Worm (Caenorhabditis elegans) whole organism, L2 larva: ENCODE measurements around the gene fbxa-224.
A peak's percentile ranks its signal among the peaks of the same experiment; 100 is the strongest.

Experiments used
- C34F6.9 ChIP-seq: fragments of 150-350 bp; optimal IDR thresholded peaks from 2 replicates; lab custom pipeline; 2014; ENCODE audit warnings: missing biosample characterization, missing genetic modification characterization
- F13H6.1 ChIP-seq: sonication (generic microtip); optimal IDR thresholded peaks from 2 replicates; lab custom pipeline; 2016; ENCODE audit warnings: missing genetic modification characterization, missing compliant biosample characterization
- R02D3.7 ChIP-seq: fragments of 150-350 bp; optimal IDR thresholded peaks from 2 replicates; lab custom pipeline; 2014; ENCODE audit warnings: missing biosample characterization, missing genetic modification characterization
- ZK546.5 ChIP-seq: sonication (generic microtip); optimal IDR thresholded peaks from 2 replicates; lab custom pipeline; 2017; ENCODE audit warnings: missing biosample characterization, missing genetic modification characterization
- aly-2 ChIP-seq: fragments of 150-350 bp; optimal IDR thresholded peaks from 2 replicates; lab custom pipeline; 2014; ENCODE audit warnings: missing biosample characterization, missing genetic modification characterization
- ama-1 ChIP-seq: fragments of 150-350 bp; optimal IDR thresholded peaks from 2 replicates; lab custom pipeline; 2018; ENCODE audit warnings: inconsistent platforms
- ceh-82 ChIP-seq: fragments of 150-350 bp; optimal IDR thresholded peaks from 2 replicates; lab custom pipeline; 2014; ENCODE audit warnings: missing biosample characterization, missing genetic modification characterization
- crh-2 ChIP-seq: sonication (generic microtip); optimal IDR thresholded peaks from 2 replicates; lab custom pipeline; 2017; ENCODE audit warnings: missing biosample characterization, missing genetic modification characterization
- dmd-4 ChIP-seq: sonication (generic microtip); optimal IDR thresholded peaks from 2 replicates; lab custom pipeline; 2017; ENCODE audit warnings: missing biosample characterization, missing genetic modification characterization
- egl-27 ChIP-seq: sonication (generic microtip); optimal IDR thresholded peaks from 3 replicates; lab custom pipeline; 2017; ENCODE audit warnings: missing biosample characterization, missing genetic modification reagents, missing genetic modification characterization
- elt-1 ChIP-seq: fragments of 150-350 bp; optimal IDR thresholded peaks from 2 replicates; lab custom pipeline; 2014; ENCODE audit warnings: missing biosample characterization, missing genetic modification characterization
- elt-3 ChIP-seq: sonication (generic microtip); optimal IDR thresholded peaks from 2 replicates; lab custom pipeline; 2017; ENCODE audit warnings: missing biosample characterization, missing genetic modification characterization
- fos-1 ChIP-seq: fragments of 150-350 bp; optimal IDR thresholded peaks from 2 replicates; lab custom pipeline; 2014; ENCODE audit warnings: missing biosample characterization, missing genetic modification characterization
- gmeb-1 ChIP-seq: fragments of 150-350 bp; optimal IDR thresholded peaks from 2 replicates; lab custom pipeline; 2014; ENCODE audit warnings: missing biosample characterization, missing genetic modification characterization
- lin-11 ChIP-seq: fragments of 150-350 bp; sonication (generic microtip); optimal IDR thresholded peaks from 2 replicates; lab custom pipeline; 2014; ENCODE audit warnings: missing biosample characterization, missing genetic modification characterization, inconsistent platforms, mixed read lengths
- lin-39 ChIP-seq: fragments of 150-350 bp; optimal IDR thresholded peaks from 2 replicates; lab custom pipeline; 2014; ENCODE audit warnings: missing biosample characterization, missing genetic modification reagents, missing genetic modification characterization
- lsy-2 ChIP-seq, 2 experiments: fragments of 150-350 bp in 1 of 2; sonication (generic microtip) in 1 of 2; optimal IDR thresholded peaks; 2 replicates each; lab custom pipeline; 2014 to 2017; ENCODE audit warnings: missing biosample characterization in 2 of 2, missing genetic modification characterization in 2 of 2
- mab-5 ChIP-seq: fragments of 150-350 bp; optimal IDR thresholded peaks from 2 replicates; lab custom pipeline; 2014; ENCODE audit warnings: missing biosample characterization, missing genetic modification characterization
- mbf-1 ChIP-seq: sonication (generic microtip); optimal IDR thresholded peaks from 2 replicates; lab custom pipeline; 2017; ENCODE audit warnings: missing biosample characterization, missing genetic modification characterization
- mdl-1 ChIP-seq, 2 experiments: fragments of 150-350 bp in 1 of 2; sonication (generic microtip) in 1 of 2; optimal IDR thresholded peaks; 2 replicates each; lab custom pipeline; 2017; ENCODE audit warnings: missing biosample characterization in 2 of 2, missing genetic modification characterization in 2 of 2
- nhr-10 ChIP-seq: sonication (generic microtip); optimal IDR thresholded peaks from 2 replicates; lab custom pipeline; 2017; ENCODE audit warnings: missing biosample characterization, missing genetic modification characterization
- nhr-11 ChIP-seq: fragments of 150-350 bp; optimal IDR thresholded peaks from 2 replicates; lab custom pipeline; 2014; ENCODE audit warnings: missing biosample characterization, missing genetic modification characterization
- nhr-12 ChIP-seq: fragments of 150-350 bp; optimal IDR thresholded peaks from 2 replicates; lab custom pipeline; 2014; ENCODE audit warnings: missing biosample characterization, missing genetic modification characterization
- nhr-21 ChIP-seq: fragments of 150-350 bp; optimal IDR thresholded peaks from 2 replicates; lab custom pipeline; 2014; ENCODE audit warnings: missing biosample characterization, missing genetic modification characterization
- nhr-23 ChIP-seq: fragments of 150-350 bp; optimal IDR thresholded peaks from 2 replicates; lab custom pipeline; 2014; ENCODE audit warnings: missing biosample characterization, missing genetic modification reagents, missing genetic modification characterization
- nhr-237 ChIP-seq: fragments of 150-350 bp; optimal IDR thresholded peaks from 2 replicates; lab custom pipeline; 2014; ENCODE audit warnings: missing biosample characterization, missing genetic modification characterization
- nhr-25 ChIP-seq: fragments of 150-350 bp; sonication (generic microtip); optimal IDR thresholded peaks from 3 replicates; lab custom pipeline; 2014; ENCODE audit warnings: missing biosample characterization, missing genetic modification characterization
- nhr-6 ChIP-seq: fragments of 150-350 bp; optimal IDR thresholded peaks from 2 replicates; lab custom pipeline; 2014; ENCODE audit warnings: missing biosample characterization, missing genetic modification characterization
- nhr-77 ChIP-seq: fragments of 150-350 bp; optimal IDR thresholded peaks from 2 replicates; lab custom pipeline; 2014; ENCODE audit warnings: missing biosample characterization, missing genetic modification characterization
- peb-1 ChIP-seq: fragments of 150-350 bp; optimal IDR thresholded peaks from 2 replicates; lab custom pipeline; 2014; ENCODE audit warnings: missing biosample characterization, missing genetic modification characterization
- sem-4 ChIP-seq: fragments of 150-350 bp; optimal IDR thresholded peaks from 2 replicates; lab custom pipeline; 2014; ENCODE audit warnings: missing biosample characterization, missing genetic modification reagents, missing genetic modification characterization
- skn-1 ChIP-seq: sonication (generic microtip); optimal IDR thresholded peaks from 2 replicates; lab custom pipeline; 2017; ENCODE audit warnings: missing biosample characterization, missing genetic modification characterization
- sma-3 ChIP-seq: sonication (generic microtip); optimal IDR thresholded peaks from 2 replicates; lab custom pipeline; 2016; ENCODE audit warnings: missing genetic modification reagents, missing genetic modification characterization, missing compliant biosample characterization
- snpc-4 ChIP-seq: fragments of 150-350 bp; optimal IDR thresholded peaks from 2 replicates; lab custom pipeline; 2014; ENCODE audit warnings: missing biosample characterization, missing genetic modification characterization
- unc-39 ChIP-seq: fragments of 150-350 bp; optimal IDR thresholded peaks from 2 replicates; lab custom pipeline; 2014; ENCODE audit warnings: missing biosample characterization, missing genetic modification characterization
- unc-55 ChIP-seq: fragments of 150-350 bp; sonication (generic microtip); optimal IDR thresholded peaks from 3 replicates; lab custom pipeline; 2014; ENCODE audit warnings: missing biosample characterization, missing genetic modification reagents, missing genetic modification characterization
- unc-62 ChIP-seq: fragments of 150-350 bp; optimal IDR thresholded peaks from 2 replicates; lab custom pipeline; 2014; ENCODE audit warnings: missing biosample characterization, missing genetic modification reagents, missing genetic modification characterization
- zag-1 ChIP-seq: fragments of 150-350 bp; optimal IDR thresholded peaks from 2 replicates; lab custom pipeline; 2014; ENCODE audit warnings: missing biosample characterization, missing genetic modification characterization
- ztf-1 ChIP-seq: fragments of 200-800 bp; sonication (Bioruptor generic); conservative IDR thresholded peaks from 2 replicates; pipeline ENCODE4 v1.3.6; 2022; ENCODE audit warnings: missing genetic modification characterization, missing compliant biosample characterization

Gene fbxa-224

DNA sequence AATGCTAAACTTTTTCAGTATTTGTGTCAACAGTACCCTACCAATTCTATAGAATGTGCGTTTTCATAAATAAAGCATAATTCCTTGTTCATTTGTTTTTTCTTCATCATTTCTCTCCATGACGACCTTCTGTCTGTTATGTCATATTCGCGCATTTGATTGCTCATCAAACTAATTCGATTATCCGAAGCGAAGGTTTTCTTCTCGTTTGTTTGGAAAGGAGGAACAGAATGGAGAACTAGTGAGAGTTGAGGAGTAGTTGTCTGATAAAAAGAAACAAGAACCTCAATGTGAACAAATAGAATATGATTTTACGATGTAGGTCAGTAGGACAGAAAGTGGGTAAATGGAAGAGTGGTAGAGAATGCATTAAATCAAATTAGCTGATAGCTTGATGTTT, 14.7 kb upstream of the fbxa-224 start:
- TF ChIP-seq gmeb-1 (tag; lab: Kevin White, UChicago) = no peak
- no peak for TF ChIP-seq C34F6.9 (tag; lab: Kevin White, UChicago)
- no peak for TF ChIP-seq unc-39 (tag; lab: Kevin White, UChicago)

DNA sequence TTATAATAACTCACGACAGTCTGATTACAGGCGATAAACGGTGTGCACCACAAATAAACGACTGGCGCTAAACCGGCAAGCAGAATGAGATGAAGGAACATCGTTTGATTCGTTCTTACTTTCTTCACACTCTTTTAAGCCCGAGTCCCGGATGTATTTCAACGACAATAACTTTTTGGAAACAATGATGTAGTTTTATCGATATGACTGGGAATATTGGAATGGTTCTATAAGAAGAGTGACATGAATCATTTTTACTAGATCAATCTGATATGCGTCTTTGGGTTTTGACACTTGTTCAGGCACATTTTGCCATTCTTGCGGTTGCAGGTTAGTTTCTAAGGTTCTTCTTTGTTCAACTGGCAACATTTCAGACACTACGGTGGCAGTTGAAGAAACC, 13.6 kb upstream of the fbxa-224 start, which contains the start of the genes ZK1290.11 and ZK1290.1:
ZK1290.11 (minus strand) TSS at position 101 of the 400 bp plus-strand sequence.
ZK1290.1 (plus strand) TSS at position 271 of the 400 bp plus-strand sequence.
- no peak for TF ChIP-seq mdl-1 (tag; optimal IDR thresholded peaks at IDR 0.05; lab: Kevin White, UChicago)

DNA sequence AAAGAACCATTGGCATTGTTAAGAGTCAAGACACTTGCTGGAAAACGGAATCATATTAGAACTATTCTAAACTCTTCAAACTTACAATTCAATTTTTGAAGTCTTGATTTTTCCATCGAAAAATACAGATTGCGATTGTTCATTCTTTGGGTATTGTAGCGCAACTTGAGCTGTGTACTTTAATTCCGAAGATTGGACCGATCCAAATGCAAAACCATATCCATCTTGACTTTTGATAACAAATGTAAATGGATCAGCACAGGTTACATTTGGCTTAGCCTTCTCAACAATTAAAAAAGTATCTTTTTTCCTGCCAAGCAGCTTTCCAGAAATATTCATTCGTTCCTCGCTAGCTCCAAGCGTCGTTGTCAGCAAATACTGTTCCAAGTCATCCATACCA, 12.9 kb upstream of the fbxa-224 start:
- TF ChIP-seq R02D3.7 (tag; lab: Kevin White, UChicago) (no peak), lsy-2 (tag; optimal IDR thresholded peaks at IDR 0.05; lab: Kevin White, UChicago) (no peak), elt-3 (tag; lab: Kevin White, UChicago) (no peak), mab-5 (no peak)
- TF ChIP-seq, all 48 proteins: peak for 0

DNA sequence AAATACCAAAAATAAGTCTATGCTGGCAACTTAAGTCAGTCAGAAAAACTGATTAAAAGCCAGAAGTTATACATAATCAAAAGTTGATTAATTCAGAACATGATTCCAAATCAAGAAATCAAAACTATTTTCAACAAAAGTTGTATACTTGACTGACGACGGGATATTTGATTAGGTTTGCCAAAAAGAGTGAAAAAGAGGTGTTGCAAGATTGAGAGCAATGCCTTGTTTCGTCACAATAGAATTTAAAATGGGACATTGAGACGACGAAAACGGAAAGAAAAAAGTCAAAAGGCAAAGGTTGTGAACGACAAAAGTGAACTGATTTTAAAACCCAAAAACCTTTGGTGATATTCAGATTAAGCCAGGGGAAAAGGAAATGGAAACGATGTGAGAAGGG, 10.9 kb upstream of the fbxa-224 start:
- no peak for TF ChIP-seq fos-1 (tag; lab: Kevin White, UChicago)
- TF ChIP-seq elt-1 (tag; lab: Kevin White, UChicago) = no peak
- TF ChIP-seq unc-62 (GFP tag; lab: Kevin White, UChicago) = no peak
- TF ChIP-seq mbf-1 (tag; lab: Kevin White, UChicago) = no peak
- TF ChIP-seq dmd-4 (tag; lab: Kevin White, UChicago) = no peak
- no peak for TF ChIP-seq lin-11 (tag; lab: Kevin White, UChicago)
- no peak for TF ChIP-seq ZK546.5 (tag; lab: Kevin White, UChicago)
- no peak for TF ChIP-seq nhr-25
- TF ChIP-seq nhr-6 = no peak
- no peak for TF ChIP-seq nhr-77 (tag; lab: Kevin White, UChicago)
- no peak for TF ChIP-seq zag-1 (tag; lab: Kevin White, UChicago)
- TF ChIP-seq sma-3 (GFP tag; lab: Kevin White, UChicago) = no peak
- no peak for TF ChIP-seq ama-1 (lab: Kevin White, UChicago)
- TF ChIP-seq elt-3 (tag; lab: Kevin White, UChicago) = no peak
- TF ChIP-seq nhr-10 = no peak
- no peak for TF ChIP-seq egl-27 (tag; lab: Kevin White, UChicago)

DNA sequence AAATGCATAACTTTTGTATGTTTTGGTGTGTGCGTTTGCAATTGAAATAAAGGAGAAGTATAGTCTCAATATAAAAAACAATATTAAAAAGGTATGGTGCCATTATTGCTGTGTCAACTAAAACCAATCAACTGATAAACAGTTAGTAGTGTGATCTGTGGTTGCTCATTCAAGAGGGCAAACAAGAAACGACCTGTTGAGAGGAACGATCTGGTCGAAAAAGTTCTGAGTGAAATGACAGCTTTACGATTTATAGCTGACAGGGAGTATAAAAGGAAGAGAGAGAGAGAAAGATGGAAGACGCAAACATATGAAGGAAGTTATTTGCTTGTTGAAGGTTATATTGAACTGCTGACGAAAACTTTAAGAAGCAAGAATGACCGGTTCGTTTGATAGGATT, 10.0 kb upstream of the fbxa-224 start:
- TF ChIP-seq fos-1 (tag; lab: Kevin White, UChicago) = peak; percentile 2
- TF ChIP-seq nhr-25 = peak; percentile 6
- TF ChIP-seq nhr-12 = no peak
- TF ChIP-seq nhr-77 (tag; lab: Kevin White, UChicago) = no peak

DNA sequence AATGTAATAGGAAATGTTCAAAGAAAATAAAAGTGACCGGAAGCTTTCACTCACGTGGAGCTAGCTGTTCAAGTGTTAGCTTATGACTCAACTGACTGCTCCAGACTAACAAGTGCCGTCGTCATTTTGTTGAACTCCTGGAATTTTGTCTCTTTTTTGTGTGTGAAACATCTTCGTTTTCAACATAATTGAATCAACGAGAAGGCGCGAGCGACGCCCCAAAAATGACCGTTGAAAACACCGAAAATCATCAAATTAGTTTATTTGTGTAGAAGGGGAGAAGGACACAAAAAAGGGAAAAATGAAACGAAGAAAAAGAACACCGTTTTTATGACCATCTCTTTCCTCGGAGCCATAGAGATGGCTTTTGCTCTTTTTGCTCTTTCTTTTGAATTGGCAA, 7.5 kb upstream of the fbxa-224 start, which contains the start of gene ZK1290.14:
ZK1290.14 (minus strand) TSS at position 139 of the 400 bp plus-strand sequence.
- TF ChIP-seq sem-4 (tag; lab: Kevin White, UChicago) (peak; percentile 51), R02D3.7 (tag; lab: Kevin White, UChicago) (no peak), crh-2 (tag; lab: Kevin White, UChicago) (no peak)
- TF ChIP-seq, all 48 proteins: peak for 1

DNA sequence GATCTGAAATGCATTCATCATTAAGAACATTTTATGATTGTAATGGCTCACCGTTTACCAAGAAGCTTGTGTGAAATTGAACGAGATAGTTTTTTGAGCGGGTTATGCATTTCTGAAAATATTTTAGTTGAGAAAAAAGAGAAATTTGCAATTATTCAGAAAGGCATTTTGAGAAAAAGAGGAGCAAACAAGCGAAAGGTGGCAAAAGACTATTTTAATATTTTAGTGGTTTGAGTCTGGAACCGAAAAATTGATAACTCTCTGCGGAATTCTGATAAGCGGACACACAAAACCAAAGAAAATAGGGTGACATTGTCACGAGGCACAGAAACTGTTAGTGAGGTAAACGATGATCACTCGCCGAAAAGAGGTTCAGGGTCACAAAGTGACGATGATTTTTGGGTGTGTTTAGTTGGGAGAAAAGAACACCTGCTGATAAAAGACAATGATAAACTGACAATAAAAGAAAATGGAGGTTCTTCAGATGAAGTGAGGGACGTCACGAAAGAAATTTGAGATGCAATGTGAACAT, 6.8 kb upstream of the fbxa-224 start:
- TF ChIP-seq nhr-25 (peak; percentile 14), sem-4 (tag; lab: Kevin White, UChicago) (no peak), nhr-237 (tag; lab: Kevin White, UChicago) (no peak), ztf-1 (no peak), elt-1 (tag; lab: Kevin White, UChicago) (no peak), mbf-1 (tag; lab: Kevin White, UChicago) (no peak), dmd-4 (tag; lab: Kevin White, UChicago) (no peak), ceh-82 (tag; lab: Kevin White, UChicago) (no peak), aly-2 (no peak), peb-1 (tag; lab: Kevin White, UChicago) (no peak), nhr-6 (no peak), skn-1 (tag; lab: Kevin White, UChicago) (no peak), egl-27 (tag; lab: Kevin White, UChicago) (peak; percentile 3), mab-5 (no peak), mdl-1 (tag; optimal IDR thresholded peaks at IDR 0.05; lab: Kevin White, UChicago) (no peak), R02D3.7 (tag; lab: Kevin White, UChicago) (no peak), ama-1 (lab: Kevin White, UChicago) (no peak), gmeb-1 (tag; lab: Kevin White, UChicago) (peak; percentile 50), unc-62 (GFP tag; lab: Kevin White, UChicago) (no peak), unc-55 (GFP tag; lab: Kevin White, UChicago) (no peak), nhr-21 (tag; lab: Kevin White, UChicago) (peak; percentile 16), nhr-12 (no peak), F13H6.1 (tag; lab: Kevin White, UChicago) (peak; percentile 60), nhr-23 (no peak), nhr-11 (tag; lab: Kevin White, UChicago) (no peak), lin-39 (tag; lab: Kevin White, UChicago) (no peak), C34F6.9 (tag; lab: Kevin White, UChicago) (no peak), sma-3 (GFP tag; lab: Kevin White, UChicago) (peak; percentile 82), snpc-4 (tag; lab: Kevin White, UChicago) (no peak)
